Fruit fly (Drosophila melanogaster): Measurements from ENCODE around the gene Acsf2.
A peak's percentile ranks its signal among the peaks of the same experiment; 100 is the strongest.

The Acsf2 gene

DNA sequence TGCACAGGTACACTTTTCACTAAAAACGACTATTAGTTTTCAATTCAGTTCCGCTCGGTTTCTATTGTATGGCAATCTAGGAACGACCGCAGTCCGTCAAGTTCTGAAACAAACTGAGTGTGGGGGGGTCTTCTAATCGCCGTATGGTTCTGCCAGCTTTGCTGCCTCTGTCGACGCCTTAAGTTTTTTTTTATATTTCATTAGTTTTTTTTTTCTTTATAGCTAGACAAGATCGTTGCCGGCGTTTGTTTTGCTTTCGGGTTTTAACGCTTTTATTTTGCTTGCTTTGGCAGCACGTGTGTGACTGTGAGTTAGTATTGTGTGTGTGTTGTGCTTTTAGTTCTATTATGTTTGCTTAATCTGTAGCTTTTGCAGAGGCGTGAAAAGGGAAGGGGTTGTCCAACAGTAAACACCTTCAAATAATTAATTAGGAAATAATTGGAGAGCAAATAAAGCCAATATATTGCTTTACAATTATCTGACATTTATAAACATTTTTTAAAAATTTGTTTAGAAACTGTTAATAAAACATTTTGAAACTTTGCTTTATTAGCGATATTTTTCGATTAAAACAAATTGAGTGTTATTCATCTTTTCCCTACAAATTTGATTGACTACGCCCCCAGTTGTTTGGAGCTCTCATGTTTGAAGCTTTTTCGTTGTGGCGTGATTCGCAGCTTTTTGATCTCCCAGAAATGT lies at the start of gene Acsf2 (continued):
- TF ChIP-seq gsb-n (tag; optimal IDR thresholded peaks at IDR 0.05) = no peak
- TF ChIP-seq CG8290 (GFP tag; optimal IDR thresholded peaks at IDR 0.05) = no peak
- TF ChIP-seq CG8290 (tag; optimal IDR thresholded peaks at IDR 0.05) = peak in 1 of 2 experiments; percentile 87
- peak; percentile 81 for TF ChIP-seq CG30431 (GFP tag; optimal IDR thresholded peaks at IDR 0.05)
- TF ChIP-seq gfzf (GFP tag; optimal IDR thresholded peaks at IDR 0.05) = peak; percentile 4
- TF ChIP-seq Ets97D (GFP tag; optimal IDR thresholded peaks at IDR 0.05) = peak; percentile 73
- no peak for TF ChIP-seq HLH4C (GFP tag; IDR thresholded peaks at IDR 0.05; ENCODE audit: partially characterized antibody)
- TF ChIP-seq so (GFP tag; IDR thresholded peaks at IDR 0.05) = peak; percentile 95
- TF ChIP-seq CG8478 (optimal IDR thresholded peaks at IDR 0.05) = no peak
- peak; percentile 59 for TF ChIP-seq YL-1 (GFP tag; optimal IDR thresholded peaks at IDR 0.05)
- TF ChIP-seq CG6765 (GFP tag; optimal IDR thresholded peaks at IDR 0.05) = peak; percentile 95
- TF ChIP-seq D19A (tag; optimal IDR thresholded peaks at IDR 0.05) = peak; percentile 84
- no peak for TF ChIP-seq hbn (GFP tag; IDR thresholded peaks at IDR 0.05; ENCODE audit: partially characterized antibody)
- peak; percentile 64 for TF ChIP-seq CG4617 (GFP tag; optimal IDR thresholded peaks at IDR 0.05; ENCODE audit: borderline replicate concordance)
- TF ChIP-seq Hmx (GFP tag; optimal IDR thresholded peaks at IDR 0.05) = peak; percentile 94
- TF ChIP-seq Gsc (GFP tag; IDR thresholded peaks at IDR 0.05) = peak; percentile 57
- no peak for TF ChIP-seq hkb (optimal IDR thresholded peaks at IDR 0.05)
- TF ChIP-seq hkb (GFP tag; IDR thresholded peaks at IDR 0.05) = peak; percentile 93
- peak; percentile 70 for TF ChIP-seq onecut (GFP tag; IDR thresholded peaks at IDR 0.05)
- peak; percentile 86 for TF ChIP-seq Myb (GFP tag; optimal IDR thresholded peaks at IDR 0.05)
- TF ChIP-seq HLH3B (GFP tag; IDR thresholded peaks at IDR 0.05) = peak; percentile 87
- TF ChIP-seq B-H1 (GFP tag; IDR thresholded peaks at IDR 0.05) = peak; percentile 88
- peak; percentile 92 for TF ChIP-seq Chrac-16 (GFP tag; optimal IDR thresholded peaks at IDR 0.05)
- no peak for TF ChIP-seq D (optimal IDR thresholded peaks at IDR 0.05)
- TF ChIP-seq D (GFP tag; optimal IDR thresholded peaks at IDR 0.05) = peak; percentile 33
- TF ChIP-seq MESR4 (GFP tag; optimal IDR thresholded peaks at IDR 0.05) = peak; percentile 14
- TF ChIP-seq CG7928 (GFP tag; optimal IDR thresholded peaks at IDR 0.05) = peak; percentile 82
- TF ChIP-seq h (optimal IDR thresholded peaks at IDR 0.05) = no peak
- TF ChIP-seq Vsx1 (GFP tag; optimal IDR thresholded peaks at IDR 0.05) = peak; percentile 88
- TF ChIP-seq vfl (GFP tag; optimal IDR thresholded peaks at IDR 0.05) = peak; percentile 96
- TF ChIP-seq sima (GFP tag; optimal IDR thresholded peaks at IDR 0.05) = peak; percentile 81
- peak; percentile 72 for TF ChIP-seq gcm (GFP tag; optimal IDR thresholded peaks at IDR 0.05)
- no peak for TF ChIP-seq CG10431 (GFP tag; optimal IDR thresholded peaks at IDR 0.05)
- peak; percentile 99 for TF ChIP-seq Hmr (GFP tag; optimal IDR thresholded peaks at IDR 0.05)
- TF ChIP-seq chn (GFP tag; optimal IDR thresholded peaks at IDR 0.05) = peak; percentile 85
- peak; percentile 93 for TF ChIP-seq CG6175 (GFP tag; IDR thresholded peaks at IDR 0.05)
- peak; percentile 90 for TF ChIP-seq CG12942 (GFP tag; optimal IDR thresholded peaks at IDR 0.05)
- peak; percentile 93 for TF ChIP-seq Camta (GFP tag; optimal IDR thresholded peaks at IDR 0.05)
- peak; percentile 98 for TF ChIP-seq sug (tag; optimal IDR thresholded peaks at IDR 0.05)
- peak; percentile 87 for TF ChIP-seq CG18011 (GFP tag; optimal IDR thresholded peaks at IDR 0.05)
- TF ChIP-seq tup (GFP tag; optimal IDR thresholded peaks at IDR 0.05) = peak; percentile 70
- peak; percentile 68 for TF ChIP-seq CG12236 (GFP tag; optimal IDR thresholded peaks at IDR 0.05)
- peak; percentile 90 for TF ChIP-seq CG7987 (GFP tag; optimal IDR thresholded peaks at IDR 0.05)
- TF ChIP-seq CG6683 (GFP tag; optimal IDR thresholded peaks at IDR 0.05) = peak; percentile 95
- peak; percentile 76 for TF ChIP-seq CG3163 (GFP tag; optimal IDR thresholded peaks at IDR 0.05)
- TF ChIP-seq CG15269 (tag; optimal IDR thresholded peaks at IDR 0.05) = peak; percentile 98
- peak; percentile 91 for TF ChIP-seq Oaz (GFP tag; IDR thresholded peaks at IDR 0.05)
- TF ChIP-seq Antp (GFP tag; optimal IDR thresholded peaks at IDR 0.05) = peak; percentile 90
- TF ChIP-seq CG31365 (tag; optimal IDR thresholded peaks at IDR 0.05) = peak; percentile 73
- peak; percentile 93 for TF ChIP-seq esg (GFP tag; conservative IDR thresholded peaks at IDR 0.05)
- peak; percentile 92 for TF ChIP-seq CG14667 (GFP tag; IDR thresholded peaks at IDR 0.05)

Measured in whole organism, embryonic.